Fruit fly (Drosophila melanogaster) whole organism, embryonic: ENCODE data around the gene siz.
A peak's percentile ranks its signal among the peaks of the same experiment; 100 is the strongest.

ENCODE experiments used
- Atf6 ChIP-seq: fragments of 200-800 bp; sonication (Bioruptor generic); IDR thresholded peaks from 2 replicates; pipeline ENCODE4 v1.3.6; 2022; ENCODE audit warnings: missing biosample characterization, missing genetic modification characterization
- B-H1 ChIP-seq: fragments of 200-800 bp; sonication (Bioruptor generic); IDR thresholded peaks from 3 replicates; pipeline ENCODE4 v1.3.6; 2022; ENCODE audit warnings: missing biosample characterization, missing genetic modification characterization
- C15 ChIP-seq: fragments of 200-800 bp; sonication (Bioruptor generic); IDR thresholded peaks from 3 replicates; pipeline ENCODE4 v1.3.6; 2022; ENCODE audit warnings: missing biosample characterization, missing genetic modification characterization
- CG1024 ChIP-seq: fragments of 200-800 bp; sonication (Bioruptor generic); IDR thresholded peaks from 2 replicates; pipeline ENCODE4 v1.3.6; 2022; ENCODE audit warnings: missing biosample characterization, missing genetic modification characterization
- CG10654 ChIP-seq: fragments of 200-800 bp; sonication (Bioruptor generic); optimal IDR thresholded peaks from 2 replicates; lab custom pipeline; 2016; ENCODE audit warnings: missing biosample characterization, missing genetic modification characterization
- CG11696 ChIP-seq: fragments of 200-800 bp; sonication (Bioruptor generic); IDR thresholded peaks from 2 replicates; pipeline ENCODE4 v1.3.6; 2022; ENCODE audit warnings: missing biosample characterization, missing genetic modification characterization
- CG1529 ChIP-seq: fragments of 200-800 bp; sonication (Bioruptor generic); optimal IDR thresholded peaks from 3 replicates; lab custom pipeline; 2018; ENCODE audit warnings: missing biosample characterization, missing genetic modification characterization
- CG17612 ChIP-seq: fragments of 200-800 bp; sonication (Bioruptor generic); IDR thresholded peaks from 2 replicates; pipeline ENCODE4 v1.3.6; 2022; ENCODE audit warnings: missing biosample characterization, missing genetic modification characterization
- CG18476 ChIP-seq: fragments of 200-800 bp; sonication (Bioruptor generic); optimal IDR thresholded peaks from 2 replicates; lab custom pipeline; 2016; ENCODE audit warnings: missing biosample characterization, mild to moderate bottlenecking, missing genetic modification characterization
- CG2116 ChIP-seq: fragments of 200-800 bp; sonication (Bioruptor generic); optimal IDR thresholded peaks from 3 replicates; lab custom pipeline; 2018; ENCODE audit warnings: missing biosample characterization, mild to moderate bottlenecking, missing genetic modification characterization
- CG4617 ChIP-seq: fragments of 200-800 bp; sonication (Bioruptor generic); optimal IDR thresholded peaks from 3 replicates; lab custom pipeline; 2016; ENCODE audit warnings: missing biosample characterization, missing genetic modification characterization, borderline replicate concordance
- CG6175 ChIP-seq: fragments of 200-800 bp; sonication (Bioruptor generic); IDR thresholded peaks from 3 replicates; pipeline ENCODE4 v1.3.6; 2022; ENCODE audit warnings: missing biosample characterization, missing genetic modification characterization
- CG7271 ChIP-seq: fragments of 200-800 bp; sonication (Bioruptor generic); optimal IDR thresholded peaks from 2 replicates; lab custom pipeline; 2018; ENCODE audit warnings: missing biosample characterization, mild to moderate bottlenecking, missing genetic modification characterization, moderate library complexity
- CG7372 ChIP-seq: fragments of 200-800 bp; sonication (Bioruptor generic); IDR thresholded peaks from 2 replicates; pipeline ENCODE4 v1.3.6; 2022; ENCODE audit warnings: missing biosample characterization, missing genetic modification characterization
- CG7786 ChIP-seq: fragments of 200-800 bp; sonication (Bioruptor generic); optimal IDR thresholded peaks from 2 replicates; lab custom pipeline; 2016; ENCODE audit warnings: missing biosample characterization, missing genetic modification characterization
- CG9727 ChIP-seq: fragments of 200-800 bp; sonication (Bioruptor generic); optimal IDR thresholded peaks from 3 replicates; lab custom pipeline; 2017; ENCODE audit warnings: missing biosample characterization, mild to moderate bottlenecking, missing genetic modification characterization
- CHES-1-like ChIP-seq: fragments of 200-800 bp; sonication (Bioruptor generic); optimal IDR thresholded peaks from 2 replicates; lab custom pipeline; 2016; ENCODE audit warnings: missing biosample characterization, missing genetic modification characterization
- D19A ChIP-seq: fragments of 200-800 bp; optimal IDR thresholded peaks from 3 replicates; lab custom pipeline; 2019; ENCODE audit warnings: missing biosample characterization, mild to moderate bottlenecking, missing genetic modification characterization, moderate library complexity
- Dad ChIP-seq: fragments of 200-800 bp; sonication (Bioruptor generic); optimal IDR thresholded peaks from 3 replicates; lab custom pipeline; 2016; ENCODE audit warnings: missing biosample characterization, missing genetic modification characterization
- Dref ChIP-seq: fragments of 200-800 bp; sonication (Bioruptor generic); IDR thresholded peaks from 2 replicates; pipeline ENCODE4 v1.3.6; 2022; ENCODE audit warnings: missing biosample characterization, missing genetic modification characterization
- Eip74EF ChIP-seq, 2 experiments: fragments of 200-800 bp in 1 of 2; fragments of >200 bp in 1 of 2; sonication (Bioruptor generic) in 1 of 2; optimal IDR thresholded peaks; 2 replicates each; lab custom pipeline; 2017 to 2019; ENCODE audit warnings: missing biosample characterization in 2 of 2, missing genetic modification characterization in 2 of 2, mild to moderate bottlenecking in 1 of 2, moderate library complexity in 1 of 2
- Ets97D ChIP-seq: fragments of 200-800 bp; sonication (Bioruptor generic); optimal IDR thresholded peaks from 3 replicates; lab custom pipeline; 2016; ENCODE audit warnings: missing biosample characterization, missing genetic modification characterization
- GATAe ChIP-seq: fragments of 200-800 bp; sonication (Bioruptor generic); conservative IDR thresholded peaks from 2 replicates; pipeline ENCODE4 v1.3.6; 2022; ENCODE audit warnings: missing biosample characterization, missing genetic modification characterization
- Hr3 ChIP-seq: fragments of 200-800 bp; sonication (Bioruptor generic); optimal IDR thresholded peaks from 3 replicates; lab custom pipeline; 2016; ENCODE audit warnings: missing biosample characterization, missing genetic modification characterization
- MBD-R2 ChIP-seq: fragments of 200-800 bp; sonication (Bioruptor generic); IDR thresholded peaks from 2 replicates; pipeline ENCODE4 v1.3.6; 2022; ENCODE audit warnings: missing biosample characterization, missing genetic modification characterization
- MESR4 ChIP-seq: fragments of 200-800 bp; sonication (Bioruptor generic); optimal IDR thresholded peaks from 2 replicates; lab custom pipeline; 2018; ENCODE audit warnings: missing biosample characterization, mild to moderate bottlenecking, missing genetic modification characterization, moderate library complexity
- Oli ChIP-seq: fragments of 200-800 bp; sonication (Bioruptor generic); optimal IDR thresholded peaks from 2 replicates; lab custom pipeline; 2018; ENCODE audit warnings: missing biosample characterization, mild to moderate bottlenecking, missing genetic modification characterization, moderate library complexity
- Scr ChIP-seq: fragments of 200-800 bp; sonication (Bioruptor generic); IDR thresholded peaks from 2 replicates; pipeline ENCODE4 v1.3.6; 2022; ENCODE audit warnings: missing biosample characterization, missing genetic modification characterization; ENCODE audit not compliant: partially characterized antibody
- Stat92E ChIP-seq, 3 experiments: fragments of >200 bp in 2 of 3; fragments of 200-800 bp in 1 of 3; sonication (Bioruptor generic) in 1 of 3; optimal IDR thresholded peaks; 2 replicates each; lab custom pipeline; 2017 to 2019; ENCODE audit warnings: missing biosample characterization in 3 of 3, missing genetic modification characterization in 3 of 3, mild to moderate bottlenecking in 1 of 3, moderate library complexity in 1 of 3
- Xrp1 ChIP-seq: fragments of 200-800 bp; sonication (Bioruptor generic); IDR thresholded peaks from 2 replicates; pipeline ENCODE4 v1.3.6; 2022; ENCODE audit warnings: missing biosample characterization, missing genetic modification characterization
- YL-1 ChIP-seq: fragments of 200-800 bp; sonication (Bioruptor generic); optimal IDR thresholded peaks from 3 replicates; lab custom pipeline; 2017; ENCODE audit warnings: missing biosample characterization, mild to moderate bottlenecking, missing genetic modification characterization
- ac ChIP-seq: fragments of 200-800 bp; sonication (Bioruptor generic); optimal IDR thresholded peaks from 3 replicates; lab custom pipeline; 2017; ENCODE audit warnings: missing biosample characterization, mild to moderate bottlenecking, missing genetic modification characterization
- amos ChIP-seq: fragments of 200-800 bp; sonication (Bioruptor generic); IDR thresholded peaks from 2 replicates; pipeline ENCODE4 v1.3.6; 2022; ENCODE audit warnings: missing biosample characterization, missing genetic modification characterization; ENCODE audit not compliant: partially characterized antibody
- aop ChIP-seq: fragments of 200-800 bp; sonication (Bioruptor generic); IDR thresholded peaks from 2 replicates; pipeline ENCODE4 v1.3.6; 2022; ENCODE audit warnings: missing biosample characterization, missing genetic modification characterization
- ara ChIP-seq: fragments of 200-800 bp; sonication (Bioruptor generic); IDR thresholded peaks from 2 replicates; pipeline ENCODE4 v1.3.6; 2022; ENCODE audit warnings: missing biosample characterization, missing genetic modification characterization
- bbx ChIP-seq: fragments of 200-800 bp; sonication (Bioruptor generic); IDR thresholded peaks from 2 replicates; pipeline ENCODE4 v1.3.6; 2022; ENCODE audit warnings: missing biosample characterization, missing genetic modification characterization; ENCODE audit not compliant: partially characterized antibody
- chm ChIP-seq: fragments of 200-800 bp; sonication (Bioruptor generic); IDR thresholded peaks from 2 replicates; pipeline ENCODE4 v1.3.6; 2022; ENCODE audit warnings: missing biosample characterization, missing genetic modification characterization
- dm ChIP-seq: fragments of 200-800 bp; sonication (Bioruptor generic); optimal IDR thresholded peaks from 3 replicates; lab custom pipeline; 2016; ENCODE audit warnings: missing biosample characterization, missing genetic modification characterization
- gsb ChIP-seq: fragments of 200-800 bp; sonication (Bioruptor generic); IDR thresholded peaks from 2 replicates; pipeline ENCODE4 v1.3.6; 2022; ENCODE audit warnings: missing biosample characterization, missing genetic modification characterization
- inv ChIP-seq: fragments of 200-800 bp; sonication (Bioruptor generic); IDR thresholded peaks from 2 replicates; pipeline ENCODE4 v1.3.6; 2022; ENCODE audit warnings: missing biosample characterization, missing genetic modification characterization; ENCODE audit not compliant: partially characterized antibody
- jumu ChIP-seq: fragments of 200-800 bp; sonication (Bioruptor generic); optimal IDR thresholded peaks from 3 replicates; lab custom pipeline; 2016; ENCODE audit warnings: missing biosample characterization, missing genetic modification characterization
- mirr ChIP-seq: fragments of 200-800 bp; sonication (Bioruptor generic); optimal IDR thresholded peaks from 3 replicates; lab custom pipeline; 2018; ENCODE audit warnings: missing biosample characterization, mild to moderate bottlenecking, missing genetic modification characterization
- pita ChIP-seq: fragments of 200-800 bp; sonication (Bioruptor generic); optimal IDR thresholded peaks from 2 replicates; lab custom pipeline; 2017; ENCODE audit warnings: missing biosample characterization, mild to moderate bottlenecking, missing genetic modification characterization
- schlank ChIP-seq: fragments of 200-800 bp; sonication (Bioruptor generic); optimal IDR thresholded peaks from 2 replicates; lab custom pipeline; 2018; ENCODE audit warnings: missing biosample characterization, mild to moderate bottlenecking, missing genetic modification characterization
- seq ChIP-seq: fragments of 200-800 bp; sonication (Bioruptor generic); IDR thresholded peaks from 2 replicates; pipeline ENCODE4 v1.3.6; 2022; ENCODE audit warnings: missing biosample characterization, missing genetic modification characterization
- ssp ChIP-seq: fragments of 200-800 bp; sonication (Bioruptor generic); IDR thresholded peaks from 2 replicates; pipeline ENCODE4 v1.3.6; 2022; ENCODE audit warnings: missing biosample characterization, missing genetic modification characterization
- tio ChIP-seq: fragments of 200-800 bp; sonication (Bioruptor generic); optimal IDR thresholded peaks from 2 replicates; lab custom pipeline; 2017; ENCODE audit warnings: missing biosample characterization, missing genetic modification characterization, inconsistent platforms
- toy ChIP-seq: fragments of 200-800 bp; sonication (Bioruptor generic); IDR thresholded peaks from 2 replicates; pipeline ENCODE4 v1.3.6; 2022; ENCODE audit warnings: missing biosample characterization, missing genetic modification characterization
- vfl ChIP-seq: fragments of 200-800 bp; sonication (Bioruptor generic); optimal IDR thresholded peaks from 2 replicates; lab custom pipeline; 2016; ENCODE audit warnings: missing biosample characterization, missing genetic modification characterization

siz gene

DNA sequence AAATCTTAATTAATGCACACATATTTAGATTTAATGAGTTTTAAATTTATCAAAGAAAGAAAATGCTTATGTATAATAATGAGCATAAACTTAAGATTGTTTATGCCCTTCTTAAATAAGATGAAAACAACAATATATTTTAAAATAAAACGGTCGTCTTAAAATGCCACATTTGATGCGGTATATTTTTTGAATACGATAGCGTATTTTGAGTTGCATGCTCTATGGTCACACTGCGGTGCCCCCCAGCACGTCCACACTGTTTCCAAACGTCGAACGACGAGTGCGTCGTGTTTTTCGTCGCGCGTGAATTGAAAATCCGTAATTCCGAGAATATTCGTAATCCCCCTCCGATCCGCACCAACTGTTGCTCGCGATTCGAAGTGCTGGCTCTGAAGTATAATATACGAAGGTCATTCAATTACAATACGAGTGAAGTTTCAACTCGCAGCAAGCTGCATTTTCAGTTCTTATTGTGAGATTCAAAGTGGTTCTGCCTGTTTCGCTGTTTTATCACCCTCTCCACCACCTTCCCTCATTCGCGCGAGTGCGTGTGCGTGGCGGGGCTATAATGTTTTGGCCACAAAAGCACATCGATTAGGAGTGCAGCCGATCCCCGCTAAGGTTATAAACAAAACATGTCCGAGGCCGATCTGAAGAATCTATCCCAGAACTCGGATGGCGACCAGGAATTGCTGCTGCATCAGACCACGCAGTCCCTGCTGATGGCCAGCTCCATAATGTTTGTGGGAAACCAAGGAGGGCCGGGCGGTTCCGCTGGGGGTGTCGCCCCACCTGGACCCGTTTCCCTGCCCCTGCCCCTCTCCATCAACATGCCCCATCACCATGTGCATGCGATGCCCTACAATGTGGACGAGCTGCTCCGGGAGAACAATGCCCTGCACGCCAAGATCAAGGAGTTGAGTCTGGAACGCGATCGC lies at the start of gene siz (continued):
- TF ChIP-seq vfl (GFP tag; lab: Kevin White, UChicago) (no peak), ara (GFP tag; lab: Robert Waterston, UW) (no peak), CG1529 (no peak), Oli (tag; lab: Kevin White, UChicago) (no peak), CHES-1-like (no peak), CG2116 (peak; percentile 52), B-H1 (GFP tag; lab: Robert Waterston, UW) (no peak; the same call in 2 of the 3 replicates), tio (GFP tag; lab: Kevin White, UChicago) (no peak), CG18476 (GFP tag; lab: Kevin White, UChicago) (no peak), Atf6 (GFP tag; lab: Robert Waterston, UW) (0 out of 2 replicates have a peak, but pooled peaks have one; percentile 24), schlank (tag; lab: Kevin White, UChicago) (no peak), CG4617 (peak; percentile 12), inv (GFP tag; lab: Robert Waterston, UW) (no peak), chm (GFP tag; lab: Robert Waterston, UW) (peak; percentile 92), bbx (GFP tag; lab: Robert Waterston, UW) (peak; percentile 48; the same call in 1 of the 2 replicates), MESR4 (peak; percentile 74), Hr3 (GFP tag; lab: Kevin White, UChicago) (no peak), aop (0 out of 2 replicates have a peak, but pooled peaks have one; percentile 5), CG7372 (GFP tag; lab: Robert Waterston, UW) (no peak), amos (GFP tag; lab: Robert Waterston, UW) (peak; percentile 61; the same call in 1 of the 2 replicates), Stat92E (GFP tag; optimal IDR thresholded peaks at IDR 0.05; lab: Kevin White, UChicago) (peak in 1 of 3 experiments; percentile 94), CG10654 (no peak), ac (GFP tag; lab: Kevin White, UChicago) (no peak), dm (GFP tag; lab: Kevin White, UChicago) (no peak), gsb (GFP tag; lab: Robert Waterston, UW) (no peak), ssp (GFP tag; lab: Robert Waterston, UW) (no peak), jumu (GFP tag; lab: Kevin White, UChicago) (no peak), GATAe (GFP tag; lab: Robert Waterston, UW) (no peak), C15 (GFP tag; lab: Robert Waterston, UW) (no peak), CG6175 (GFP tag; lab: Robert Waterston, UW) (no peak), MBD-R2 (GFP tag; lab: Robert Waterston, UW) (no peak), CG7786 (GFP tag; lab: Kevin White, UChicago) (no peak), YL-1 (peak; percentile 48), seq (GFP tag; lab: Robert Waterston, UW) (no peak), Ets97D (GFP tag; lab: Kevin White, UChicago) (peak; percentile 57), Scr (GFP tag; lab: Robert Waterston, UW) (peak; percentile 39), CG1024 (GFP tag; lab: Robert Waterston, UW) (no peak), CG11696 (GFP tag; lab: Robert Waterston, UW) (no peak), D19A (peak; percentile 6), Xrp1 (GFP tag; lab: Robert Waterston, UW) (no peak), pita (no peak), mirr (peak; percentile 42), CG7271 (tag; lab: Kevin White, UChicago) (peak; percentile 7), CG9727 (peak; percentile 6), CG17612 (GFP tag; lab: Robert Waterston, UW) (no peak), toy (GFP tag; lab: Robert Waterston, UW) (no peak), Dref (GFP tag; lab: Robert Waterston, UW) (no peak; the same call in 1 of the 2 replicates), Dad (GFP tag; lab: Kevin White, UChicago) (no peak), Eip74EF (GFP tag; optimal IDR thresholded peaks at IDR 0.05; lab: Kevin White, UChicago) (peak in 1 of 2 experiments; percentile 22)
